Fruit fly (Drosophila melanogaster) whole organism, embryonic: ENCODE results near the gene CG10147.
A peak's percentile ranks its signal among the peaks of the same experiment; 100 is the strongest.

Experiments
- Awh ChIP-seq: fragments of 200-800 bp; sonication (Bioruptor generic); IDR thresholded peaks from 2 replicates; pipeline ENCODE4, ENCODE4 v1.3.6; 2022; ENCODE audit warnings: missing biosample characterization, missing genetic modification characterization
- Bdp1 ChIP-seq: fragments of 200-800 bp; sonication (Bioruptor generic); optimal IDR thresholded peaks from 3 replicates; lab custom pipeline; 2016; ENCODE audit warnings: missing biosample characterization, missing genetic modification characterization
- Blimp-1 ChIP-seq: fragments of 200-800 bp; sonication (Bioruptor generic); optimal IDR thresholded peaks from 3 replicates; lab custom pipeline; 2018; ENCODE audit warnings: missing biosample characterization, missing genetic modification characterization, mild to moderate bottlenecking, moderate library complexity, missing genetic modification reagents
- CG10147 ChIP-seq: fragments of 200-800 bp; sonication (Bioruptor generic); optimal IDR thresholded peaks from 2 replicates; lab custom pipeline; 2019; ENCODE audit warnings: missing biosample characterization, mild to moderate bottlenecking, missing genetic modification characterization, moderate library complexity
- CG10959 ChIP-seq: fragments of 200-800 bp; sonication (Bioruptor generic); IDR thresholded peaks from 2 replicates; pipeline ENCODE4 v1.3.6; 2022; ENCODE audit warnings: missing biosample characterization, missing genetic modification characterization
- CG11093 ChIP-seq: fragments of 200-800 bp; sonication (Bioruptor generic); IDR thresholded peaks from 3 replicates; pipeline ENCODE4 v1.3.6; 2022; ENCODE audit warnings: missing biosample characterization, missing genetic modification characterization
- CG11695 ChIP-seq: fragments of 200-800 bp; sonication (Bioruptor generic); IDR thresholded peaks from 3 replicates; pipeline ENCODE4 v1.3.6; 2022; ENCODE audit warnings: missing biosample characterization, missing genetic modification characterization
- CG12236 ChIP-seq: fragments of 200-800 bp; sonication (Bioruptor generic); optimal IDR thresholded peaks from 2 replicates; lab custom pipeline; 2016; ENCODE audit warnings: missing biosample characterization, missing genetic modification characterization
- CG12769 ChIP-seq: fragments of 200-800 bp; sonication (Bioruptor generic); optimal IDR thresholded peaks from 2 replicates; lab custom pipeline; 2019; ENCODE audit warnings: missing biosample characterization, mild to moderate bottlenecking, missing genetic modification characterization, moderate library complexity
- CG13424 ChIP-seq: fragments of 200-800 bp; sonication (Bioruptor generic); optimal IDR thresholded peaks from 2 replicates; lab custom pipeline; 2019; ENCODE audit warnings: missing biosample characterization, mild to moderate bottlenecking, missing genetic modification characterization, moderate library complexity
- CG14860 ChIP-seq: fragments of 200-800 bp; sonication (Bioruptor generic); IDR thresholded peaks from 3 replicates; pipeline ENCODE4 v1.3.6; 2022; ENCODE audit warnings: missing biosample characterization, missing genetic modification characterization; ENCODE audit not compliant: partially characterized antibody
- CG16779 ChIP-seq: fragments of 200-800 bp; sonication (Bioruptor generic); IDR thresholded peaks from 2 replicates; pipeline ENCODE4 v1.3.6; 2022; ENCODE audit warnings: missing biosample characterization, missing genetic modification characterization
- CG18599 ChIP-seq: fragments of 200-800 bp; sonication (Bioruptor generic); optimal IDR thresholded peaks from 3 replicates; lab custom pipeline; 2017; ENCODE audit warnings: missing biosample characterization, missing genetic modification characterization, mild to moderate bottlenecking, moderate library complexity, missing genetic modification reagents
- CG2875 ChIP-seq: fragments of 200-800 bp; sonication (Bioruptor generic); optimal IDR thresholded peaks from 2 replicates; lab custom pipeline; 2017; ENCODE audit warnings: missing biosample characterization, mild to moderate bottlenecking, missing genetic modification characterization, missing genetic modification reagents
- CG3065 ChIP-seq: fragments of 200-800 bp; sonication (Bioruptor generic); optimal IDR thresholded peaks from 2 replicates; lab custom pipeline; 2016; ENCODE audit warnings: missing biosample characterization, missing genetic modification characterization
- CG32772 ChIP-seq: fragments of 200-800 bp; sonication (Bioruptor generic); IDR thresholded peaks from 2 replicates; pipeline ENCODE4 v1.3.6; 2022; ENCODE audit warnings: missing biosample characterization, missing genetic modification characterization
- CG3281 ChIP-seq: fragments of 200-800 bp; sonication (Bioruptor generic); optimal IDR thresholded peaks from 3 replicates; lab custom pipeline; 2017; ENCODE audit warnings: missing biosample characterization, mild to moderate bottlenecking, missing genetic modification characterization
- CG34376 ChIP-seq: fragments of 200-800 bp; sonication (Bioruptor generic); optimal IDR thresholded peaks from 2 replicates; lab custom pipeline; 2018; ENCODE audit warnings: missing biosample characterization, mild to moderate bottlenecking, missing genetic modification characterization
- CG5180 ChIP-seq: fragments of 200-800 bp; sonication (Bioruptor generic); optimal IDR thresholded peaks from 3 replicates; lab custom pipeline; 2017; ENCODE audit warnings: missing biosample characterization, missing genetic modification characterization, mild to moderate bottlenecking, moderate library complexity, missing genetic modification reagents
- CG7745 ChIP-seq: fragments of 200-800 bp; sonication (Bioruptor generic); optimal IDR thresholded peaks from 2 replicates; lab custom pipeline; 2018; ENCODE audit warnings: missing biosample characterization, mild to moderate bottlenecking, missing genetic modification characterization, moderate library complexity
- CG8388 ChIP-seq: fragments of 200-800 bp; sonication (Bioruptor generic); optimal IDR thresholded peaks from 2 replicates; lab custom pipeline; 2019; ENCODE audit warnings: missing biosample characterization, mild to moderate bottlenecking, missing genetic modification characterization, moderate library complexity
- CG8478 ChIP-seq: fragments of >200 bp; optimal IDR thresholded peaks from 2 replicates; lab custom pipeline; 2018
- CG8944 ChIP-seq: fragments of 200-800 bp; sonication (Bioruptor generic); optimal IDR thresholded peaks from 3 replicates; lab custom pipeline; 2016; ENCODE audit warnings: missing biosample characterization, missing genetic modification characterization
- CG9609 ChIP-seq: fragments of 200-800 bp; sonication (Bioruptor generic); optimal IDR thresholded peaks from 3 replicates; lab custom pipeline; 2016; ENCODE audit warnings: missing biosample characterization, missing genetic modification characterization
- CkIIα-i1 ChIP-seq: fragments of 200-800 bp; sonication (Bioruptor generic); IDR thresholded peaks from 2 replicates; pipeline ENCODE4 v1.3.6; 2022; ENCODE audit warnings: missing biosample characterization, missing genetic modification characterization
- Hand ChIP-seq: fragments of 200-800 bp; sonication (Bioruptor generic); optimal IDR thresholded peaks from 2 replicates; lab custom pipeline; 2017; ENCODE audit warnings: mild to moderate bottlenecking, missing biosample characterization, missing genetic modification reagents, missing genetic modification characterization
- Hey ChIP-seq: fragments of 200-800 bp; sonication (Bioruptor generic); optimal IDR thresholded peaks from 3 replicates; lab custom pipeline; 2018; ENCODE audit warnings: missing biosample characterization, mild to moderate bottlenecking, missing genetic modification characterization
- HmgZ ChIP-seq: fragments of 200-800 bp; sonication (Bioruptor generic); optimal IDR thresholded peaks from 2 replicates; lab custom pipeline; 2018; ENCODE audit warnings: missing biosample characterization, mild to moderate bottlenecking, missing genetic modification characterization
- Jarid2 ChIP-seq: fragments of 200-800 bp; sonication (Bioruptor generic); optimal IDR thresholded peaks from 3 replicates; lab custom pipeline; 2017; ENCODE audit warnings: mild to moderate bottlenecking, missing biosample characterization, missing genetic modification reagents, missing genetic modification characterization
- Lhr ChIP-seq: fragments of 200-800 bp; sonication (Bioruptor generic); optimal IDR thresholded peaks from 3 replicates; lab custom pipeline; 2017; ENCODE audit warnings: mild to moderate bottlenecking, missing biosample characterization, missing genetic modification reagents, missing genetic modification characterization
- Med ChIP-seq: fragments of 200-800 bp; sonication (Bioruptor generic); peaks from one replicate; lab custom pipeline; 2016; ENCODE audit warnings: missing biosample characterization, missing genetic modification characterization, mild to moderate bottlenecking, inconsistent platforms, moderate library complexity
- Myb ChIP-seq: fragments of 200-800 bp; sonication (Bioruptor generic); optimal IDR thresholded peaks from 2 replicates; lab custom pipeline; 2016; ENCODE audit warnings: missing biosample characterization, missing genetic modification characterization
- Opbp ChIP-seq: fragments of 200-800 bp; sonication (Bioruptor generic); IDR thresholded peaks from 3 replicates; pipeline ENCODE4 v1.3.6; 2022; ENCODE audit warnings: missing biosample characterization, missing genetic modification characterization; ENCODE audit not compliant: partially characterized antibody
- Ssrp ChIP-seq: fragments of 200-800 bp; sonication (Bioruptor generic); optimal IDR thresholded peaks from 2 replicates; lab custom pipeline; 2018; ENCODE audit warnings: missing biosample characterization, mild to moderate bottlenecking, missing genetic modification characterization, moderate library complexity
- Trl ChIP-seq, 3 experiments: fragments of >200 bp in 2 of 3; fragments of 200-800 bp in 1 of 3; sonication (Bioruptor generic) in 1 of 3; optimal IDR thresholded peaks; 2 replicates in 1 of 3; 3 replicates in 2 of 3; lab custom pipeline; 2016 to 2017; ENCODE audit warnings: missing biosample characterization in 1 of 3, missing genetic modification characterization in 1 of 3
- amos ChIP-seq: fragments of 200-800 bp; sonication (Bioruptor generic); IDR thresholded peaks from 2 replicates; pipeline ENCODE4 v1.3.6; 2022; ENCODE audit warnings: missing biosample characterization, missing genetic modification characterization; ENCODE audit not compliant: partially characterized antibody
- bigmax ChIP-seq: fragments of 200-800 bp; sonication (Bioruptor generic); optimal IDR thresholded peaks from 2 replicates; lab custom pipeline; 2018; ENCODE audit warnings: missing biosample characterization, mild to moderate bottlenecking, missing genetic modification characterization
- ci ChIP-seq: fragments of 200-800 bp; sonication (Bioruptor generic); IDR thresholded peaks from 3 replicates; pipeline ENCODE4 v1.3.6; 2022; ENCODE audit warnings: missing biosample characterization, missing genetic modification characterization
- corto ChIP-seq: fragments of 200-800 bp; sonication (Bioruptor generic); optimal IDR thresholded peaks from 2 replicates; lab custom pipeline; 2016; ENCODE audit warnings: missing biosample characterization, mild to moderate bottlenecking, missing genetic modification characterization, moderate library complexity
- dmrt11E ChIP-seq: fragments of 200-800 bp; sonication (Bioruptor generic); optimal IDR thresholded peaks from 3 replicates; lab custom pipeline; 2018; ENCODE audit warnings: missing biosample characterization, mild to moderate bottlenecking, missing genetic modification characterization, moderate library complexity
- gce ChIP-seq: fragments of 200-800 bp; sonication (Bioruptor generic); IDR thresholded peaks from 3 replicates; pipeline ENCODE4 v1.3.6; 2022; ENCODE audit warnings: missing biosample characterization, missing genetic modification characterization
- gsb-n ChIP-seq: fragments of 200-800 bp; sonication (Bioruptor generic); optimal IDR thresholded peaks from 3 replicates; lab custom pipeline; 2018; ENCODE audit warnings: missing biosample characterization, mild to moderate bottlenecking, missing genetic modification characterization
- ken ChIP-seq: fragments of 200-800 bp; sonication (Bioruptor generic); IDR thresholded peaks from 3 replicates; pipeline ENCODE4 v1.3.6; 2022; ENCODE audit warnings: missing biosample characterization, missing genetic modification characterization
- p53 ChIP-seq: fragments of 200-800 bp; sonication (Bioruptor generic); optimal IDR thresholded peaks from 2 replicates; lab custom pipeline; 2016; ENCODE audit warnings: missing biosample characterization, missing genetic modification characterization
- ranshi ChIP-seq: fragments of 200-800 bp; sonication (Bioruptor generic); IDR thresholded peaks from 2 replicates; pipeline ENCODE4 v1.3.6; 2022; ENCODE audit warnings: missing biosample characterization, missing genetic modification characterization
- ro ChIP-seq: fragments of 200-800 bp; sonication (Bioruptor generic); IDR thresholded peaks from 2 replicates; pipeline ENCODE4 v1.3.6; 2022; ENCODE audit warnings: missing biosample characterization, missing genetic modification characterization
- seq ChIP-seq: fragments of 200-800 bp; sonication (Bioruptor generic); IDR thresholded peaks from 2 replicates; pipeline ENCODE4 v1.3.6; 2022; ENCODE audit warnings: missing biosample characterization, missing genetic modification characterization
- sob ChIP-seq: fragments of 200-800 bp; sonication (Bioruptor generic); IDR thresholded peaks from 2 replicates; pipeline ENCODE4 v1.3.6; 2022; ENCODE audit warnings: missing biosample characterization, missing genetic modification characterization
- stc ChIP-seq: fragments of 200-800 bp; sonication (Bioruptor generic); IDR thresholded peaks from 2 replicates; pipeline ENCODE4 v1.3.6; 2022; ENCODE audit warnings: missing biosample characterization, missing genetic modification characterization

The CG10147 gene

dm6 chr3L:6496053-6496921 lies 8.1 kb upstream of the CG10147 start (continued):
- TF ChIP-seq CG10147 (no peak), HmgZ (tag; lab: Kevin White, UChicago) (no peak), Hand (GFP tag; lab: Kevin White, UChicago) (no peak), CG13424 (no peak), CG34376 (GFP tag; lab: Kevin White, UChicago) (no peak), ro (no peak), CG2875 (GFP tag; lab: Kevin White, UChicago) (no peak), ken (GFP tag; lab: Robert Waterston, UW) (no peak), Lhr (GFP tag; lab: Kevin White, UChicago) (no peak), seq (GFP tag; lab: Robert Waterston, UW) (no peak), CkIIα-i1 (GFP tag; lab: Robert Waterston, UW) (no peak), sob (GFP tag; lab: Robert Waterston, UW) (no peak), CG7745 (tag; lab: Kevin White, UChicago) (no peak), p53 (GFP tag; lab: Kevin White, UChicago) (no peak), CG8388 (GFP tag; lab: Kevin White, UChicago) (no peak), CG5180 (peak; percentile 55), amos (GFP tag; lab: Robert Waterston, UW) (no peak), gce (GFP tag; lab: Robert Waterston, UW) (no peak), CG8944 (GFP tag; lab: Kevin White, UChicago) (no peak), CG14860 (GFP tag; lab: Robert Waterston, UW) (no peak), CG11093 (no peak), CG3281 (GFP tag; lab: Kevin White, UChicago) (no peak), ci (GFP tag; lab: Robert Waterston, UW) (peak; percentile 38; the same call in 1 of the 3 replicates), CG12769 (tag; lab: Kevin White, UChicago) (peak; percentile 88), CG18599 (GFP tag; lab: Kevin White, UChicago) (no peak), gsb-n (tag; lab: Kevin White, UChicago) (no peak), CG10959 (GFP tag; lab: Robert Waterston, UW) (no peak), CG32772 (GFP tag; lab: Robert Waterston, UW) (no peak), Jarid2 (GFP tag; lab: Kevin White, UChicago) (no peak), dmrt11E (tag; lab: Kevin White, UChicago) (no peak), stc (GFP tag; lab: Robert Waterston, UW) (no peak), Ssrp (tag; lab: Kevin White, UChicago) (no peak), CG9609 (GFP tag; lab: Kevin White, UChicago) (no peak), corto (GFP tag; lab: Kevin White, UChicago) (peak; percentile 27), CG11695 (GFP tag; lab: Robert Waterston, UW) (no peak), Myb (GFP tag; lab: Kevin White, UChicago) (no peak), bigmax (no peak), Opbp (GFP tag; lab: Robert Waterston, UW) (no peak), Hey (tag; lab: Kevin White, UChicago) (no peak), CG8478 (peak; percentile 74), Awh (GFP tag; lab: Robert Waterston, UW) (peak; percentile 81), CG12236 (GFP tag; lab: Kevin White, UChicago) (no peak), ranshi (GFP tag; lab: Robert Waterston, UW) (0 out of 2 replicates have a peak, but pooled peaks have one; percentile 5), Med (GFP tag; lab: Kevin White, UChicago) (peak; percentile 62), Trl (optimal IDR thresholded peaks at IDR 0.05; lab: Kevin White, UChicago) (peak; percentile 47 to 86), Trl (GFP tag; optimal IDR thresholded peaks at IDR 0.05; lab: Kevin White, UChicago) (no peak), CG3065 (GFP tag; lab: Kevin White, UChicago) (no peak), Bdp1 (GFP tag; lab: Kevin White, UChicago) (no peak), CG16779 (GFP tag; lab: Robert Waterston, UW) (no peak), Blimp-1 (GFP tag; lab: Kevin White, UChicago) (no peak)
